Fruit fly (Drosophila melanogaster) whole organism, embryonic: ENCODE data around the gene CG32944.
A peak's percentile ranks its signal among the peaks of the same experiment; 100 is the strongest.

Experiments
- Adf1 ChIP-seq: fragments of 200-800 bp; sonication (Bioruptor generic); IDR thresholded peaks from 2 replicates; pipeline ENCODE4 v1.3.6; 2022; ENCODE audit warnings: missing biosample characterization, missing genetic modification characterization
- Asciz ChIP-seq: fragments of 200-800 bp; sonication (Bioruptor generic); optimal IDR thresholded peaks from 2 replicates; lab custom pipeline; 2017; ENCODE audit warnings: missing biosample characterization, mild to moderate bottlenecking, missing genetic modification characterization, missing genetic modification reagents
- Atf-2 ChIP-seq: fragments of 200-800 bp; sonication (Bioruptor generic); optimal IDR thresholded peaks from 2 replicates; lab custom pipeline; 2016; ENCODE audit warnings: missing biosample characterization, missing genetic modification characterization
- CG11723 ChIP-seq: fragments of 200-800 bp; sonication (Bioruptor generic); optimal IDR thresholded peaks from 2 replicates; lab custom pipeline; 2017; ENCODE audit warnings: missing biosample characterization, mild to moderate bottlenecking, missing genetic modification characterization
- CG12155 ChIP-seq: fragments of 200-800 bp; sonication (Bioruptor generic); optimal IDR thresholded peaks from 3 replicates; lab custom pipeline; 2016; ENCODE audit warnings: missing biosample characterization, missing genetic modification characterization
- CG12299 ChIP-seq: fragments of 200-800 bp; sonication (Bioruptor generic); optimal IDR thresholded peaks from 2 replicates; lab custom pipeline; 2018; ENCODE audit warnings: missing biosample characterization, mild to moderate bottlenecking, missing genetic modification characterization
- CG15479 ChIP-seq: fragments of 200-800 bp; sonication (Bioruptor generic); optimal IDR thresholded peaks from 3 replicates; lab custom pipeline; 2019; ENCODE audit warnings: missing biosample characterization, mild to moderate bottlenecking, missing genetic modification characterization, moderate library complexity
- CG17328 ChIP-seq: fragments of 200-800 bp; sonication (Bioruptor generic); IDR thresholded peaks from 2 replicates; pipeline ENCODE4 v1.3.6; 2022; ENCODE audit warnings: missing biosample characterization, missing genetic modification characterization
- CG3163 ChIP-seq: fragments of 200-800 bp; sonication (Bioruptor generic); optimal IDR thresholded peaks from 3 replicates; lab custom pipeline; 2016; ENCODE audit warnings: missing biosample characterization, missing genetic modification characterization
- CG34224 ChIP-seq: fragments of 200-800 bp; sonication (Bioruptor generic); IDR thresholded peaks from 3 replicates; pipeline ENCODE4 v1.3.6; 2022; ENCODE audit warnings: missing biosample characterization, missing genetic modification characterization; ENCODE audit not compliant: partially characterized antibody
- CG34376 ChIP-seq: fragments of 200-800 bp; sonication (Bioruptor generic); optimal IDR thresholded peaks from 2 replicates; lab custom pipeline; 2018; ENCODE audit warnings: missing biosample characterization, mild to moderate bottlenecking, missing genetic modification characterization
- CG34422 ChIP-seq: fragments of 200-800 bp; sonication (Bioruptor generic); IDR thresholded peaks from 3 replicates; pipeline ENCODE4 v1.3.6; 2022; ENCODE audit warnings: missing biosample characterization, missing genetic modification characterization
- CG3995 ChIP-seq: fragments of 200-800 bp; sonication (Bioruptor generic); optimal IDR thresholded peaks from 3 replicates; lab custom pipeline; 2016; ENCODE audit warnings: missing biosample characterization, missing genetic modification characterization
- CG42726 ChIP-seq: fragments of 200-800 bp; sonication (Bioruptor generic); IDR thresholded peaks from 2 replicates; pipeline ENCODE4 v1.3.6; 2022; ENCODE audit warnings: missing biosample characterization, missing genetic modification characterization; ENCODE audit not compliant: partially characterized antibody
- CG4820 ChIP-seq: fragments of 200-800 bp; sonication (Bioruptor generic); optimal IDR thresholded peaks from 3 replicates; lab custom pipeline; 2016; ENCODE audit warnings: missing biosample characterization, missing genetic modification characterization
- CG5953 ChIP-seq: fragments of 200-800 bp; sonication (Bioruptor generic); IDR thresholded peaks from 2 replicates; pipeline ENCODE4 v1.3.6; 2022; ENCODE audit warnings: missing biosample characterization, missing genetic modification characterization
- CG6689 ChIP-seq: fragments of 200-800 bp; sonication (Bioruptor generic); IDR thresholded peaks from 2 replicates; pipeline ENCODE4 v1.3.6; 2022; ENCODE audit warnings: missing biosample characterization, missing genetic modification characterization
- CG6791 ChIP-seq: fragments of 200-800 bp; sonication (Bioruptor generic); IDR thresholded peaks from 3 replicates; pipeline ENCODE4 v1.3.6; 2022; ENCODE audit warnings: missing biosample characterization, missing genetic modification characterization; ENCODE audit not compliant: partially characterized antibody
- CG6854 ChIP-seq: fragments of 200-800 bp; sonication (Bioruptor generic); optimal IDR thresholded peaks from 3 replicates; lab custom pipeline; 2017; ENCODE audit warnings: missing biosample characterization, mild to moderate bottlenecking, missing genetic modification characterization
- CG7963 ChIP-seq: fragments of 200-800 bp; sonication (Bioruptor generic); IDR thresholded peaks from 3 replicates; pipeline ENCODE4 v1.3.6; 2022; ENCODE audit warnings: missing biosample characterization, missing genetic modification characterization; ENCODE audit not compliant: partially characterized antibody
- CG8765 ChIP-seq: fragments of 200-800 bp; sonication (Bioruptor generic); IDR thresholded peaks from 2 replicates; pipeline ENCODE4 v1.3.6; 2022; ENCODE audit warnings: missing biosample characterization, missing genetic modification characterization
- Dek ChIP-seq: fragments of 200-800 bp; sonication (Bioruptor generic); optimal IDR thresholded peaks from 3 replicates; lab custom pipeline; 2019; ENCODE audit warnings: missing biosample characterization, mild to moderate bottlenecking, missing genetic modification characterization, moderate library complexity
- Dp ChIP-seq: fragments of 200-800 bp; sonication (Bioruptor generic); optimal IDR thresholded peaks from 2 replicates; lab custom pipeline; 2018; ENCODE audit warnings: missing biosample characterization, mild to moderate bottlenecking, missing genetic modification characterization, moderate library complexity
- HLHmδ ChIP-seq: fragments of 200-800 bp; sonication (Bioruptor generic); optimal IDR thresholded peaks from 2 replicates; lab custom pipeline; 2018; ENCODE audit warnings: missing biosample characterization, mild to moderate bottlenecking, missing genetic modification characterization, moderate library complexity
- Hand ChIP-seq: fragments of 200-800 bp; sonication (Bioruptor generic); optimal IDR thresholded peaks from 2 replicates; lab custom pipeline; 2017; ENCODE audit warnings: mild to moderate bottlenecking, missing biosample characterization, missing genetic modification reagents, missing genetic modification characterization
- Lhr ChIP-seq: fragments of 200-800 bp; sonication (Bioruptor generic); optimal IDR thresholded peaks from 3 replicates; lab custom pipeline; 2017; ENCODE audit warnings: mild to moderate bottlenecking, missing biosample characterization, missing genetic modification reagents, missing genetic modification characterization
- Lpt ChIP-seq: fragments of >200 bp; optimal IDR thresholded peaks from 2 replicates; lab custom pipeline; 2018; ENCODE audit warnings: missing biosample characterization, missing genetic modification characterization
- Med ChIP-seq: fragments of 200-800 bp; sonication (Bioruptor generic); peaks from one replicate; lab custom pipeline; 2016; ENCODE audit warnings: missing biosample characterization, missing genetic modification characterization, mild to moderate bottlenecking, inconsistent platforms, moderate library complexity
- Six4 ChIP-seq: fragments of 200-800 bp; sonication (Bioruptor generic); optimal IDR thresholded peaks from 2 replicates; lab custom pipeline; 2016; ENCODE audit warnings: missing biosample characterization, missing genetic modification characterization
- amos ChIP-seq: fragments of 200-800 bp; sonication (Bioruptor generic); IDR thresholded peaks from 2 replicates; pipeline ENCODE4 v1.3.6; 2022; ENCODE audit warnings: missing biosample characterization, missing genetic modification characterization; ENCODE audit not compliant: partially characterized antibody
- cas ChIP-seq: fragments of 200-800 bp; sonication (Bioruptor generic); IDR thresholded peaks from 2 replicates; pipeline ENCODE4 v1.3.6; 2022; ENCODE audit warnings: missing biosample characterization, missing genetic modification characterization
- dan ChIP-seq: fragments of 200-800 bp; sonication (Bioruptor generic); IDR thresholded peaks from 2 replicates; pipeline ENCODE4 v1.3.6; 2022; ENCODE audit warnings: missing biosample characterization, missing genetic modification characterization
- dysf ChIP-seq: fragments of 200-800 bp; sonication (Bioruptor generic); IDR thresholded peaks from 3 replicates; pipeline ENCODE4 v1.3.6; 2022; ENCODE audit warnings: missing biosample characterization, missing genetic modification characterization
- fd64A ChIP-seq: fragments of 200-800 bp; sonication (Bioruptor generic); optimal IDR thresholded peaks from 3 replicates; lab custom pipeline; 2018; ENCODE audit warnings: missing biosample characterization, mild to moderate bottlenecking, missing genetic modification characterization
- gcm2 ChIP-seq: fragments of 200-800 bp; sonication (Bioruptor generic); optimal IDR thresholded peaks from 2 replicates; lab custom pipeline; 2016; ENCODE audit warnings: missing biosample characterization, missing genetic modification characterization
- ken ChIP-seq: fragments of 200-800 bp; sonication (Bioruptor generic); IDR thresholded peaks from 3 replicates; pipeline ENCODE4 v1.3.6; 2022; ENCODE audit warnings: missing biosample characterization, missing genetic modification characterization
- nau ChIP-seq: fragments of 200-800 bp; sonication (Bioruptor generic); optimal IDR thresholded peaks from 3 replicates; lab custom pipeline; 2017; ENCODE audit warnings: missing biosample characterization, mild to moderate bottlenecking, missing genetic modification characterization, missing genetic modification reagents
- otp ChIP-seq: fragments of 200-800 bp; sonication (Bioruptor generic); IDR thresholded peaks from 3 replicates; pipeline ENCODE4, ENCODE4 v1.3.6; 2022; ENCODE audit warnings: missing biosample characterization, missing genetic modification characterization
- ranshi ChIP-seq: fragments of 200-800 bp; sonication (Bioruptor generic); IDR thresholded peaks from 2 replicates; pipeline ENCODE4 v1.3.6; 2022; ENCODE audit warnings: missing biosample characterization, missing genetic modification characterization
- rib ChIP-seq: fragments of 200-800 bp; sonication (Bioruptor generic); IDR thresholded peaks from 2 replicates; pipeline ENCODE4 v1.3.6; 2022; ENCODE audit warnings: missing biosample characterization, missing genetic modification characterization
- sd ChIP-seq: fragments of 200-800 bp; sonication (Bioruptor generic); optimal IDR thresholded peaks from 3 replicates; lab custom pipeline; 2018; ENCODE audit warnings: missing biosample characterization, mild to moderate bottlenecking, missing genetic modification characterization, moderate library complexity
- sens-2 ChIP-seq: fragments of 200-800 bp; sonication (Bioruptor generic); IDR thresholded peaks from 2 replicates; pipeline ENCODE4 v1.3.6; 2022; ENCODE audit warnings: missing biosample characterization, missing genetic modification characterization
- ssp ChIP-seq: fragments of 200-800 bp; sonication (Bioruptor generic); IDR thresholded peaks from 2 replicates; pipeline ENCODE4 v1.3.6; 2022; ENCODE audit warnings: missing biosample characterization, missing genetic modification characterization
- sug ChIP-seq: fragments of 200-800 bp; optimal IDR thresholded peaks from 2 replicates; lab custom pipeline; 2019; ENCODE audit warnings: missing biosample characterization, mild to moderate bottlenecking, missing genetic modification characterization, moderate library complexity
- tup ChIP-seq: fragments of 200-800 bp; sonication (Bioruptor generic); optimal IDR thresholded peaks from 2 replicates; lab custom pipeline; 2016; ENCODE audit warnings: missing biosample characterization, mild to moderate bottlenecking, missing genetic modification characterization, moderate library complexity
- wek ChIP-seq: fragments of 200-800 bp; sonication (Bioruptor generic); optimal IDR thresholded peaks from 3 replicates; lab custom pipeline; 2018; ENCODE audit warnings: missing biosample characterization, mild to moderate bottlenecking, missing genetic modification characterization, moderate library complexity
- yki ChIP-seq: fragments of >200 bp; optimal IDR thresholded peaks from 3 replicates; lab custom pipeline; 2018
- z ChIP-seq: fragments of 200-800 bp; sonication (Bioruptor generic); IDR thresholded peaks from 3 replicates; pipeline ENCODE4 v1.3.6; 2022; ENCODE audit warnings: missing biosample characterization, missing genetic modification characterization

Gene CG32944

DNA sequence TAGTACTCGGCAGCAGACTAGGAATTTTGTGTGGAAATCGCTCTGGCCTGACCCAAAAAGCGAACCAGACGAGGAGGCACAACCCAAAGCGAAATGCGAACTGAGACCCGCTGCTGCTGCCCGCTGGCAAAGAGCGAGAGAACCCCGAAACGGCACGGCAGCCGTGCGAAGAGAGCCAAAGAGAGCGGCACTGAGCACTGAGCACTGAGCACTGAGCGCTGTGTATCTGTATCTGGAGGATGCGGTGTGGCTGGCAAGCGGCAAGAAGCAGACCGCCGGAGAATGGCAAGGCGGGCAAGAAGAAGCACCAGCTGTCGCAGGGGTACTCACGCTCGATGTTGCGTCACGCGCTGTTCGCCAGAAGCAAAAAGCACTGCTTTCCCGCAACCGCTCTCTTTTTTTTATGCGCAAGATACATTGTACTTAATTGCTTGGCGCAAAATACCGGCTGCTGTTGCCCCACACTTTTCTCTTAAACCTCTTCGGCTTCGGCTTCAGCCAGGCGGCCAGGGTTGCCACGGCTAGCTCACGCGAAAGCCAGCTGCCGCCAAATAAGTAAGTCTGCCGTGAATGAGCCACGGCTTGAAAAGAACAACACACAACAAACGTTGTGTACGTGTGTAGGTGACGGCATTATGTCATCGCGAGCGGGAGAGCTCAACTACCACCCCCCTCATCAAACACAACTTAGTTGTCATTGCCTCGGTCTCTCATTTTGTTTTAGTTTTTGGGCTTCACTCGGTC, 34.0 kb upstream of the CG32944 start (continued):
- TF ChIP-seq CG42726 (peak; percentile 59; the same call in 1 of the 2 replicates), HLHmδ (GFP tag; lab: Kevin White, UChicago) (peak; percentile 93), sug (peak; percentile 58), otp (peak; percentile 30; the same call in 1 of the 3 replicates), CG6854 (GFP tag; lab: Kevin White, UChicago) (peak; percentile 35), Lhr (GFP tag; lab: Kevin White, UChicago) (peak; percentile 34), CG15479 (GFP tag; lab: Kevin White, UChicago) (peak; percentile 92), CG4820 (GFP tag; lab: Kevin White, UChicago) (no peak), CG5953 (0 out of 2 replicates have a peak, but pooled peaks have one; percentile 26), sd (peak; percentile 52), CG17328 (peak; percentile 50; the same call in 1 of the 2 replicates), amos (0 out of 2 replicates have a peak, but pooled peaks have one; percentile 35), ranshi (GFP tag; lab: Robert Waterston, UW) (peak; percentile 33; the same call in 1 of the 2 replicates), nau (peak; percentile 57), CG12155 (GFP tag; lab: Kevin White, UChicago) (no peak), yki (lab: Kevin White, UChicago) (peak; percentile 93), CG11723 (GFP tag; lab: Kevin White, UChicago) (peak; percentile 30), ken (GFP tag; lab: Robert Waterston, UW) (peak; percentile 19; the same call in 1 of the 3 replicates), CG34224 (GFP tag; lab: Robert Waterston, UW) (peak; percentile 68), Six4 (GFP tag; lab: Kevin White, UChicago) (no peak), dysf (GFP tag; lab: Robert Waterston, UW) (no peak; the same call in 2 of the 3 replicates), CG3163 (GFP tag; lab: Kevin White, UChicago) (peak; percentile 98), sens-2 (GFP tag; lab: Robert Waterston, UW) (peak; percentile 34; the same call in 1 of the 2 replicates), Lpt (GFP tag; lab: Kevin White, UChicago) (peak; percentile 76), Med (GFP tag; lab: Kevin White, UChicago) (peak; percentile 87), Atf-2 (no peak), CG8765 (GFP tag; lab: Robert Waterston, UW) (peak; percentile 36; the same call in 1 of the 2 replicates), Hand (GFP tag; lab: Kevin White, UChicago) (peak; percentile 61), cas (GFP tag; lab: Robert Waterston, UW) (0 out of 2 replicates have a peak, but pooled peaks have one; percentile 28), fd64A (peak; percentile 7), CG34422 (GFP tag; lab: Robert Waterston, UW) (peak; percentile 75; the same call in 1 of the 3 replicates), ssp (no peak), tup (GFP tag; lab: Kevin White, UChicago) (no peak), CG12299 (tag; lab: Kevin White, UChicago) (no peak), Adf1 (peak; percentile 76), Dek (tag; lab: Kevin White, UChicago) (no peak), rib (GFP tag; lab: Robert Waterston, UW) (peak; percentile 32; the same call in 1 of the 2 replicates), dan (GFP tag; lab: Robert Waterston, UW) (no peak), Asciz (GFP tag; lab: Kevin White, UChicago) (no peak), CG6791 (GFP tag; lab: Robert Waterston, UW) (peak; percentile 36; the same call in 1 of the 3 replicates), CG3995 (GFP tag; lab: Kevin White, UChicago) (peak; percentile 62), z (GFP tag; lab: Robert Waterston, UW) (0 out of 3 replicates have a peak, but pooled peaks have one; percentile 5), CG7963 (peak; percentile 46; the same call in 1 of the 3 replicates), CG6689 (0 out of 2 replicates have a peak, but pooled peaks have one; percentile 4), wek (GFP tag; lab: Kevin White, UChicago) (peak; percentile 44), gcm2 (GFP tag; lab: Kevin White, UChicago) (peak; percentile 18), Dp (GFP tag; lab: Kevin White, UChicago) (peak; percentile 4), CG34376 (peak; percentile 61)
